Worm (Caenorhabditis elegans): Measurements from ENCODE around the gene sra-11.

sra-11 gene

DNA sequence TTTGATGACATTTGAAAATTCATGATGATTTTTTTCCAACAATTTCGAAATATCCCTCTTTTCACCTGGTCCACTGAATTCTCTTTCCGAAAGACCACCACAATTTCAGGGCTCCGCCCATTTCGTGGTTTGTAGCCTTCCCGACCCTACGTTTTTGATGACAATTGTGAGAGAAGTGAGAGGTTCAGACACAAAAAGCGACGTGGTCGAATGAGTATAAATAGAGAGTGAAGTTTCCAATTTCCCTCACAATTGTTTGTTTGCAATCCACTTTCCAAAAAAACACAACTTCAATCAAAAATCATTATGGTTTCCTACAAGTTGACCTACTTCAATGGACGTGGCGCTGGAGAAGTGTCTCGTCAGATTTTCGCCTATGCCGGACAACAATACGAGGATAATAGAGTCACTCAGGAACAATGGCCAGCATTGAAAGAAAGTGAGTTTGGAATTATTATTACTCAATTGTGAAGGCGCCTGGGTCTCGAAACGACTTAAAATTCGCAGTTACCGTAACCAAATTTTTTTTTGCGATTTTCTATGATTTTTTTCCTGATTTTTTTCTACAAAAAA is 40.1 kb upstream of the sra-11 start, which contains the start of gene gst-5 (continued):
- TF ChIP-seq lsy-2 (tag; optimal IDR thresholded peaks at IDR 0.05) (peak; percentile 36 to 60), fkh-8 (tag; optimal IDR thresholded peaks at IDR 0.05) (peak; percentile 59), lir-3 (tag; optimal IDR thresholded peaks at IDR 0.05; ENCODE audit: poor library complexity) (no peak), zag-1 (tag; optimal IDR thresholded peaks at IDR 0.05) (no peak), skn-1 (tag; optimal IDR thresholded peaks at IDR 0.05) (peak; percentile 99), snu-23 (GFP tag; optimal IDR thresholded peaks at IDR 0.05) (peak; percentile 67), grh-1 (GFP tag; IDR thresholded peaks at IDR 0.05) (no peak), C04F5.9 (tag; optimal IDR thresholded peaks at IDR 0.05) (no peak), C34B4.2 (tag; optimal IDR thresholded peaks at IDR 0.05) (no peak), mab-9 (GFP tag; IDR thresholded peaks at IDR 0.05) (no peak), F16B12.6 (tag; optimal IDR thresholded peaks at IDR 0.05) (no peak), elt-3 (tag; optimal IDR thresholded peaks at IDR 0.05) (no peak), pqm-1 (tag; optimal IDR thresholded peaks at IDR 0.05) (no peak), aha-1 (tag; optimal IDR thresholded peaks at IDR 0.05) (no peak), swsn-7 (tag; optimal IDR thresholded peaks at IDR 0.05) (peak; percentile 43), ztf-11 (tag; optimal IDR thresholded peaks at IDR 0.05) (no peak), nhr-19 (GFP tag; conservative IDR thresholded peaks at IDR 0.05) (peak; percentile 19; the same call in 1 of the 2 replicates), lin-15B (tag; optimal IDR thresholded peaks at IDR 0.05) (no peak), mdl-1 (tag; optimal IDR thresholded peaks at IDR 0.05) (peak in 1 of 2 experiments; percentile 9), irx-1 (tag; optimal IDR thresholded peaks at IDR 0.05) (peak; percentile 3), pag-3 (tag; optimal IDR thresholded peaks at IDR 0.05; ENCODE audit: borderline replicate concordance, insufficient read depth) (no peak), hlh-4 (tag; optimal IDR thresholded peaks at IDR 0.05) (no peak), unc-86 (tag; optimal IDR thresholded peaks at IDR 0.05) (no peak), sup-37 (GFP tag; optimal IDR thresholded peaks at IDR 0.05) (no peak), ztf-4 (tag; optimal IDR thresholded peaks at IDR 0.05) (no peak), pax-3 (tag; optimal IDR thresholded peaks at IDR 0.05) (no peak), hlh-17 (GFP tag; optimal IDR thresholded peaks at IDR 0.05; ENCODE audit: borderline replicate concordance) (no peak), nhr-47 (tag; optimal IDR thresholded peaks at IDR 0.05) (peak; percentile 50), zip-4 (GFP tag; optimal IDR thresholded peaks at IDR 0.05) (peak; percentile 41), ceh-63 (GFP tag; optimal IDR thresholded peaks at IDR 0.05) (no peak), mep-1 (tag; optimal IDR thresholded peaks at IDR 0.05) (peak; percentile 55), blmp-1 (tag; optimal IDR thresholded peaks at IDR 0.05) (peak; percentile 68), nhr-71 (tag; optimal IDR thresholded peaks at IDR 0.05) (peak; percentile 79), isw-1 (GFP tag; IDR thresholded peaks at IDR 0.05) (peak; percentile 27), egl-27 (tag; optimal IDR thresholded peaks at IDR 0.05) (peak in 1 of 2 experiments; percentile 13), tlp-1 (tag; optimal IDR thresholded peaks at IDR 0.05) (no peak), unc-130 (tag; optimal IDR thresholded peaks at IDR 0.05) (no peak), C16A3.4 (tag; optimal IDR thresholded peaks at IDR 0.05) (no peak), nhr-28 (tag; optimal IDR thresholded peaks at IDR 0.05) (peak; percentile 59), elt-2 (tag; optimal IDR thresholded peaks at IDR 0.05) (peak; percentile 16), lin-35 (GFP tag; optimal IDR thresholded peaks at IDR 0.05) (peak in 1 of 2 experiments; percentile 53), ets-5 (GFP tag; IDR thresholded peaks at IDR 0.05) (no peak), lin-13 (GFP tag; optimal IDR thresholded peaks at IDR 0.05) (no peak), snpc-4 (tag; optimal IDR thresholded peaks at IDR 0.05) (no peak), nhr-20 (tag; optimal IDR thresholded peaks at IDR 0.05) (peak; percentile 68), alr-1 (tag; optimal IDR thresholded peaks at IDR 0.05; ENCODE audit: borderline replicate concordance) (no peak), sox-4 (tag; optimal IDR thresholded peaks at IDR 0.05) (no peak), dsc-1 (tag; optimal IDR thresholded peaks at IDR 0.05) (no peak)

All from whole organism, L1 larva.